Worm (Caenorhabditis elegans): Measurements from ENCODE around the gene R160.12.

DNA sequence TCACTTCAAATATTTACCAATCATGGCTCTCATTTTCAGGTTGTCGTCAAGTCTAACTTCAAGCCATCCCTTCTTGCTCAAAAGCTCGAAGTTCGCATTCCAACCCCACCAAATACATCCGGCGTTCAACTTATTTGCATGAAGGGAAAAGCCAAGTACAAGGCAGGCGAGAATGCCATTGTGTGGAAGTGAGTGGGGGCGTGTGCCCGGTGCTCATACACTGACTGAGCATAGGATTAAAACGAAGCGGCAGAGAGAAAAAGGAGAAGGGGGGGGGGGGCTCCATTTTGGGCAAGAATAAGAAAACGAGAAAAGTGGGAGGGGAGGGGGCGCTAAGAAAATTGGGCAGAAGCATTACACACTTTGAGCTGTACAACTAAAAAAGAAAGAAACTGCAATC is 14.1 kb upstream of the R160.12 start:
- TF ChIP-seq hmg-4 (GFP tag; optimal IDR thresholded peaks at IDR 0.05) (no peak), ceh-36 (tag; optimal IDR thresholded peaks at IDR 0.05) (no peak), flt-1 (GFP tag; IDR thresholded peaks at IDR 0.05) (no peak), scrt-1 (GFP tag; IDR thresholded peaks at IDR 0.05) (no peak), ama-1 (optimal IDR thresholded peaks at IDR 0.05) (no peak), tbx-11 (GFP tag; IDR thresholded peaks at IDR 0.05) (no peak), B0310.2 (tag; optimal IDR thresholded peaks at IDR 0.05) (no peak), F13C5.2 (tag; optimal IDR thresholded peaks at IDR 0.05) (no peak), hmbx-1 (tag; optimal IDR thresholded peaks at IDR 0.05) (no peak), pes-1 (GFP tag; IDR thresholded peaks at IDR 0.05) (no peak), sea-1 (GFP tag; conservative IDR thresholded peaks at IDR 0.05) (no peak), ets-7 (tag; optimal IDR thresholded peaks at IDR 0.05) (no peak)
